Fruit fly (Drosophila melanogaster) whole organism, embryonic: ENCODE data around the gene DCTN1-p150.

Experiments used
- Bgb ChIP-seq: fragments of 200-800 bp; sonication (Bioruptor generic); IDR thresholded peaks from 2 replicates; pipeline ENCODE4 v1.3.6; 2022; ENCODE audit warnings: missing biosample characterization, missing genetic modification characterization; ENCODE audit not compliant: partially characterized antibody
- CG10366 ChIP-seq: fragments of 200-800 bp; sonication (Bioruptor generic); IDR thresholded peaks from 2 replicates; pipeline ENCODE4 v1.3.6; 2022; ENCODE audit warnings: missing biosample characterization, missing genetic modification characterization
- CG10462 ChIP-seq: fragments of 200-800 bp; sonication (Bioruptor generic); optimal IDR thresholded peaks from 2 replicates; lab custom pipeline; 2016; ENCODE audit warnings: missing biosample characterization, missing genetic modification characterization
- CG10959 ChIP-seq: fragments of 200-800 bp; sonication (Bioruptor generic); IDR thresholded peaks from 2 replicates; pipeline ENCODE4 v1.3.6; 2022; ENCODE audit warnings: missing biosample characterization, missing genetic modification characterization
- CG12155 ChIP-seq: fragments of 200-800 bp; sonication (Bioruptor generic); optimal IDR thresholded peaks from 3 replicates; lab custom pipeline; 2016; ENCODE audit warnings: missing biosample characterization, missing genetic modification characterization
- CG12391 ChIP-seq: fragments of 200-800 bp; sonication (Bioruptor generic); optimal IDR thresholded peaks from 3 replicates; lab custom pipeline; 2018; ENCODE audit warnings: missing biosample characterization, mild to moderate bottlenecking, missing genetic modification characterization, moderate library complexity
- CG14050 ChIP-seq: fragments of 200-800 bp; sonication (Bioruptor generic); IDR thresholded peaks from 3 replicates; pipeline ENCODE4 v1.3.6; 2022; ENCODE audit warnings: missing biosample characterization, missing genetic modification characterization
- CG14667 ChIP-seq: fragments of 200-800 bp; sonication (Bioruptor generic); IDR thresholded peaks from 2 replicates; pipeline ENCODE4 v1.3.6; 2022; ENCODE audit warnings: missing biosample characterization, missing genetic modification characterization
- CG14860 ChIP-seq: fragments of 200-800 bp; sonication (Bioruptor generic); IDR thresholded peaks from 3 replicates; pipeline ENCODE4 v1.3.6; 2022; ENCODE audit warnings: missing biosample characterization, missing genetic modification characterization; ENCODE audit not compliant: partially characterized antibody
- CG14965 ChIP-seq: fragments of 200-800 bp; sonication (Bioruptor generic); optimal IDR thresholded peaks from 2 replicates; lab custom pipeline; 2016; ENCODE audit warnings: missing biosample characterization, missing genetic modification characterization, borderline replicate concordance
- CG17186 ChIP-seq: fragments of 200-800 bp; sonication (Bioruptor generic); optimal IDR thresholded peaks from 3 replicates; lab custom pipeline; 2017; ENCODE audit warnings: missing biosample characterization, missing genetic modification reagents, missing genetic modification characterization
- CG17912 ChIP-seq: fragments of 200-800 bp; sonication (Bioruptor generic); optimal IDR thresholded peaks from 2 replicates; lab custom pipeline; 2018; ENCODE audit warnings: missing biosample characterization, mild to moderate bottlenecking, missing genetic modification characterization
- CG18011 ChIP-seq: fragments of 200-800 bp; sonication (Bioruptor generic); optimal IDR thresholded peaks from 2 replicates; lab custom pipeline; 2017; ENCODE audit warnings: missing biosample characterization, missing genetic modification characterization, mild to moderate bottlenecking, moderate library complexity, missing genotype
- CG2120 ChIP-seq: fragments of 200-800 bp; sonication (Bioruptor generic); optimal IDR thresholded peaks from 3 replicates; lab custom pipeline; 2016; ENCODE audit warnings: missing biosample characterization, missing genetic modification characterization
- CG32532 ChIP-seq: fragments of 200-800 bp; sonication (Bioruptor generic); IDR thresholded peaks from 2 replicates; pipeline ENCODE4 v1.3.6; 2022; ENCODE audit warnings: missing biosample characterization, missing genetic modification characterization
- CG3726 ChIP-seq: fragments of 200-800 bp; sonication (Bioruptor generic); IDR thresholded peaks from 3 replicates; pipeline ENCODE4, ENCODE4 v1.3.6; 2022; ENCODE audit warnings: missing biosample characterization, missing genetic modification characterization
- CG3838 ChIP-seq: fragments of 200-800 bp; sonication (Bioruptor generic); optimal IDR thresholded peaks from 3 replicates; lab custom pipeline; 2016; ENCODE audit warnings: missing biosample characterization, missing genetic modification characterization
- CG3995 ChIP-seq: fragments of 200-800 bp; sonication (Bioruptor generic); optimal IDR thresholded peaks from 3 replicates; lab custom pipeline; 2016; ENCODE audit warnings: missing biosample characterization, missing genetic modification characterization
- CG42726 ChIP-seq: fragments of 200-800 bp; sonication (Bioruptor generic); IDR thresholded peaks from 2 replicates; pipeline ENCODE4 v1.3.6; 2022; ENCODE audit warnings: missing biosample characterization, missing genetic modification characterization; ENCODE audit not compliant: partially characterized antibody
- CG5953 ChIP-seq: fragments of 200-800 bp; sonication (Bioruptor generic); IDR thresholded peaks from 2 replicates; pipeline ENCODE4 v1.3.6; 2022; ENCODE audit warnings: missing biosample characterization, missing genetic modification characterization
- Dad ChIP-seq: fragments of 200-800 bp; sonication (Bioruptor generic); optimal IDR thresholded peaks from 3 replicates; lab custom pipeline; 2016; ENCODE audit warnings: missing biosample characterization, missing genetic modification characterization
- HLH4C ChIP-seq: fragments of 200-800 bp; sonication (Bioruptor generic); IDR thresholded peaks from 3 replicates; pipeline ENCODE4 v1.3.6; 2022; ENCODE audit warnings: missing biosample characterization, missing genetic modification characterization; ENCODE audit not compliant: partially characterized antibody
- HLH54F ChIP-seq: fragments of 200-800 bp; sonication (Bioruptor generic); optimal IDR thresholded peaks from 3 replicates; lab custom pipeline; 2016; ENCODE audit warnings: missing biosample characterization, missing genetic modification characterization
- HmgZ ChIP-seq: fragments of 200-800 bp; sonication (Bioruptor generic); optimal IDR thresholded peaks from 2 replicates; lab custom pipeline; 2018; ENCODE audit warnings: missing biosample characterization, mild to moderate bottlenecking, missing genetic modification characterization
- Hr51 ChIP-seq, 2 experiments: fragments of 200-800 bp; sonication (Bioruptor generic); optimal IDR thresholded peaks; 2 replicates in 1 of 2; 3 replicates in 1 of 2; lab custom pipeline; 2016 to 2018; ENCODE audit warnings: missing biosample characterization in 2 of 2, missing genetic modification characterization in 2 of 2, mild to moderate bottlenecking in 1 of 2, moderate library complexity in 1 of 2
- MBD-R2 ChIP-seq: fragments of 200-800 bp; sonication (Bioruptor generic); IDR thresholded peaks from 2 replicates; pipeline ENCODE4 v1.3.6; 2022; ENCODE audit warnings: missing biosample characterization, missing genetic modification characterization
- MTF-1 ChIP-seq: fragments of 200-800 bp; sonication (Bioruptor generic); optimal IDR thresholded peaks from 2 replicates; lab custom pipeline; 2018; ENCODE audit warnings: missing biosample characterization, mild to moderate bottlenecking, missing genetic modification characterization, borderline replicate concordance
- Neu2 ChIP-seq: fragments of 200-800 bp; sonication (Bioruptor generic); optimal IDR thresholded peaks from 3 replicates; lab custom pipeline; 2016; ENCODE audit warnings: missing biosample characterization, missing genetic modification characterization, borderline replicate concordance
- Oli ChIP-seq: fragments of 200-800 bp; sonication (Bioruptor generic); optimal IDR thresholded peaks from 2 replicates; lab custom pipeline; 2018; ENCODE audit warnings: missing biosample characterization, mild to moderate bottlenecking, missing genetic modification characterization, moderate library complexity
- Rx ChIP-seq: fragments of 200-800 bp; sonication (Bioruptor generic); IDR thresholded peaks from 2 replicates; pipeline ENCODE4 v1.3.6; 2022; ENCODE audit warnings: missing biosample characterization, missing genetic modification characterization
- Scr ChIP-seq: fragments of 200-800 bp; sonication (Bioruptor generic); IDR thresholded peaks from 2 replicates; pipeline ENCODE4 v1.3.6; 2022; ENCODE audit warnings: missing biosample characterization, missing genetic modification characterization; ENCODE audit not compliant: partially characterized antibody
- amos ChIP-seq: fragments of 200-800 bp; sonication (Bioruptor generic); IDR thresholded peaks from 2 replicates; pipeline ENCODE4 v1.3.6; 2022; ENCODE audit warnings: missing biosample characterization, missing genetic modification characterization; ENCODE audit not compliant: partially characterized antibody
- ara ChIP-seq: fragments of 200-800 bp; sonication (Bioruptor generic); IDR thresholded peaks from 2 replicates; pipeline ENCODE4 v1.3.6; 2022; ENCODE audit warnings: missing biosample characterization, missing genetic modification characterization
- caup ChIP-seq: fragments of 200-800 bp; sonication (Bioruptor generic); optimal IDR thresholded peaks from 3 replicates; lab custom pipeline; 2017; ENCODE audit warnings: missing biosample characterization, mild to moderate bottlenecking, missing genetic modification characterization, moderate library complexity; ENCODE audit not compliant: severe bottlenecking
- dati ChIP-seq: fragments of 200-800 bp; sonication (Bioruptor generic); IDR thresholded peaks from 2 replicates; pipeline ENCODE4 v1.3.6; 2022; ENCODE audit warnings: missing biosample characterization, missing genetic modification characterization
- en ChIP-seq: fragments of 200-800 bp; sonication (Bioruptor generic); optimal IDR thresholded peaks from 2 replicates; lab custom pipeline; 2016; ENCODE audit warnings: missing biosample characterization, missing genetic modification characterization
- ewg ChIP-seq: fragments of 200-800 bp; sonication (Bioruptor generic); optimal IDR thresholded peaks from 3 replicates; lab custom pipeline; 2017; ENCODE audit warnings: mild to moderate bottlenecking, missing biosample characterization, missing genetic modification reagents, missing genetic modification characterization
- nerfin-1 ChIP-seq: fragments of 200-800 bp; sonication (Bioruptor generic); optimal IDR thresholded peaks from 3 replicates; lab custom pipeline; 2019; ENCODE audit warnings: missing biosample characterization, mild to moderate bottlenecking, missing genetic modification characterization, moderate library complexity
- peb ChIP-seq: fragments of 200-800 bp; sonication (Bioruptor generic); IDR thresholded peaks from 2 replicates; pipeline ENCODE4 v1.3.6; 2022; ENCODE audit warnings: missing biosample characterization, missing genetic modification characterization
- phol ChIP-seq: fragments of 200-800 bp; sonication (Bioruptor generic); optimal IDR thresholded peaks from 3 replicates; lab custom pipeline; 2018; ENCODE audit warnings: missing biosample characterization, mild to moderate bottlenecking, missing genetic modification characterization, moderate library complexity
- repo ChIP-seq: fragments of 200-800 bp; sonication (Bioruptor generic); optimal IDR thresholded peaks from 2 replicates; lab custom pipeline; 2016; ENCODE audit warnings: missing biosample characterization, missing genetic modification characterization
- sc ChIP-seq, 3 experiments: fragments of >200 bp in 2 of 3; fragments of 200-800 bp in 1 of 3; sonication (Bioruptor generic) in 1 of 3; optimal IDR thresholded peaks; 2 replicates in 2 of 3; 3 replicates in 1 of 3; lab custom pipeline; 2017; ENCODE audit warnings: mild to moderate bottlenecking in 1 of 3, missing biosample characterization in 1 of 3, missing genetic modification characterization in 1 of 3, missing genetic modification reagents in 1 of 3
- scrt ChIP-seq: fragments of 200-800 bp; sonication (Bioruptor generic); optimal IDR thresholded peaks from 2 replicates; lab custom pipeline; 2018; ENCODE audit warnings: missing biosample characterization, mild to moderate bottlenecking, missing genetic modification characterization, moderate library complexity
- sqz ChIP-seq: fragments of 200-800 bp; sonication (Bioruptor generic); optimal IDR thresholded peaks from 3 replicates; lab custom pipeline; 2018; ENCODE audit warnings: missing biosample characterization, mild to moderate bottlenecking, missing genetic modification characterization
- tap ChIP-seq: fragments of 200-800 bp; optimal IDR thresholded peaks from 3 replicates; lab custom pipeline; 2019; ENCODE audit warnings: missing biosample characterization, mild to moderate bottlenecking, missing genetic modification characterization, moderate library complexity
- twi ChIP-seq: fragments of 200-800 bp; optimal IDR thresholded peaks from 2 replicates; lab custom pipeline; 2019; ENCODE audit warnings: missing biosample characterization, mild to moderate bottlenecking, missing genetic modification characterization, moderate library complexity
- zen2 ChIP-seq: fragments of 200-800 bp; sonication (Bioruptor generic); IDR thresholded peaks from 3 replicates; pipeline ENCODE4 v1.3.6; 2022; ENCODE audit warnings: missing biosample characterization, missing genetic modification characterization; ENCODE audit not compliant: partially characterized antibody

The DCTN1-p150 gene

DNA sequence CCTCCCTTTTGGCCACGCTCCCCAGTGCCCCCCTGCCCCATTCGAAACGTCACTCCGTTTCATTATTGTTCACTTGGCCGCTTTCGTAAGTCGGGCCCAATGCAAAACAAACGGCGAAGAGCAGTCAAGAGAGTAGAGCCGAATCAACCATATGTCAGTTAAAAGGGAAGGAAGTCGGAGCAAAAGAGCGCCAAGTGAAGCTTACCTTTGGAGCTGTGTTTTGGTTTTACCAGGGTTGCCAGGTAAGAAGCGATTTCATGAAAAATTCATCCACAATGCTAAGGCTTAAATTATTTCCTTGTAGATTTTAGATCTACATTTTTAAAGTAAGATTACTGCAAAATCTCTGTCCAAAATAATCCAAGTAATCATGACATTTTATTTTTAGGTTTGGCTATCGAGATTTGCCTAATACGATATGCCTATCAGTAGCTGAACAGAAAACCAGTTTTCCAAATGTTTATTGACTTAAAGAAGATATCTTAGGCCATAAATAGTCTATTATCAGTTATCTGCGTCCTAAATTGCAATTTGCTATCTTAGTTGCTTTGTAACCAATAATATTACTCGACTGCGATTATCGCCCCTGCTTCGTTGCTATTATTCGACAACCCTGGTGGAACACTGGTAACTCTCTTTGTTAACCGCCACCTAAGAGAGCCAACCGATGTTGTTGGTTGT lies 9.4 kb downstream of the DCTN1-p150 start (continued):
- TF ChIP-seq CG12391 (peak; percentile 92), nerfin-1 (tag; lab: Kevin White, UChicago) (peak; percentile 90), ewg (peak; percentile 77), caup (peak; percentile 86), Bgb (no peak), twi (tag; lab: Kevin White, UChicago) (peak; percentile 81), CG2120 (GFP tag; lab: Kevin White, UChicago) (peak; percentile 93), MBD-R2 (no peak), ara (GFP tag; lab: Robert Waterston, UW) (peak; percentile 52), tap (tag; lab: Kevin White, UChicago) (peak; percentile 74), CG18011 (GFP tag; lab: Kevin White, UChicago) (peak; percentile 75), HLH4C (0 out of 3 replicates have a peak, but pooled peaks have one; percentile 1), Neu2 (GFP tag; lab: Kevin White, UChicago) (peak; percentile 59), Dad (GFP tag; lab: Kevin White, UChicago) (peak; percentile 89), CG3838 (peak; percentile 67), dati (GFP tag; lab: Robert Waterston, UW) (peak; percentile 19; the same call in 1 of the 2 replicates), CG10366 (no peak; the same call in 1 of the 2 replicates), en (GFP tag; lab: Kevin White, UChicago) (peak; percentile 82), CG17912 (no peak), CG10462 (GFP tag; lab: Kevin White, UChicago) (peak; percentile 83), CG32532 (GFP tag; lab: Robert Waterston, UW) (no peak; the same call in none of the 2 replicates), CG10959 (GFP tag; lab: Robert Waterston, UW) (no peak), zen2 (no peak), CG14667 (peak; percentile 66; the same call in 1 of the 2 replicates), Rx (GFP tag; lab: Robert Waterston, UW) (peak; percentile 72), MTF-1 (GFP tag; lab: Kevin White, UChicago) (no peak), scrt (peak; percentile 84), sc (optimal IDR thresholded peaks at IDR 0.05; lab: Kevin White, UChicago) (no peak), sc (GFP tag; optimal IDR thresholded peaks at IDR 0.05; lab: Kevin White, UChicago) (peak; percentile 86), HLH54F (peak; percentile 92), phol (tag; lab: Kevin White, UChicago) (peak; percentile 93), Oli (tag; lab: Kevin White, UChicago) (peak; percentile 95), sqz (peak; percentile 87), CG17186 (GFP tag; lab: Kevin White, UChicago) (peak; percentile 59), amos (GFP tag; lab: Robert Waterston, UW) (no peak), repo (GFP tag; lab: Kevin White, UChicago) (peak; percentile 85), HmgZ (tag; lab: Kevin White, UChicago) (peak; percentile 69), CG12155 (GFP tag; lab: Kevin White, UChicago) (peak; percentile 81), CG14860 (GFP tag; lab: Robert Waterston, UW) (no peak), CG5953 (GFP tag; lab: Robert Waterston, UW) (no peak), Hr51 (GFP tag; optimal IDR thresholded peaks at IDR 0.05; lab: Kevin White, UChicago) (peak; percentile 83 to 93), CG3726 (GFP tag; lab: Robert Waterston, UW) (no peak), CG3995 (GFP tag; lab: Kevin White, UChicago) (peak; percentile 73), peb (GFP tag; lab: Robert Waterston, UW) (peak; percentile 63), CG42726 (GFP tag; lab: Robert Waterston, UW) (no peak), CG14050 (GFP tag; lab: Robert Waterston, UW) (no peak; the same call in 2 of the 3 replicates), Scr (GFP tag; lab: Robert Waterston, UW) (no peak), CG14965 (GFP tag; lab: Kevin White, UChicago) (peak; percentile 66)
